Fruit fly (Drosophila melanogaster) whole organism, embryonic: Measurements from ENCODE around the gene CG31663.

Experiments used
- CG6254 ChIP-seq: fragments of 200-800 bp; sonication (Bioruptor generic); optimal IDR thresholded peaks from 3 replicates; lab custom pipeline; 2017; ENCODE audit warnings: mild to moderate bottlenecking, missing biosample characterization, missing genetic modification reagents, missing genetic modification characterization
- D19B ChIP-seq: fragments of 200-800 bp; sonication (Bioruptor generic); optimal IDR thresholded peaks from 2 replicates; lab custom pipeline; 2017; ENCODE audit warnings: missing biosample characterization, mild to moderate bottlenecking, missing genetic modification characterization
- Sin3A ChIP-seq: fragments of >200 bp; optimal IDR thresholded peaks from 2 replicates; lab custom pipeline; 2018
- Ssrp ChIP-seq: fragments of 200-800 bp; sonication (Bioruptor generic); optimal IDR thresholded peaks from 2 replicates; lab custom pipeline; 2018; ENCODE audit warnings: missing biosample characterization, mild to moderate bottlenecking, missing genetic modification characterization, moderate library complexity
- eyg ChIP-seq: fragments of 200-800 bp; sonication (Bioruptor generic); optimal IDR thresholded peaks from 3 replicates; lab custom pipeline; 2016; ENCODE audit warnings: missing biosample characterization, missing genetic modification characterization
- toy ChIP-seq: fragments of 200-800 bp; sonication (Bioruptor generic); IDR thresholded peaks from 2 replicates; pipeline ENCODE4 v1.3.6; 2022; ENCODE audit warnings: missing biosample characterization, missing genetic modification characterization

DNA sequence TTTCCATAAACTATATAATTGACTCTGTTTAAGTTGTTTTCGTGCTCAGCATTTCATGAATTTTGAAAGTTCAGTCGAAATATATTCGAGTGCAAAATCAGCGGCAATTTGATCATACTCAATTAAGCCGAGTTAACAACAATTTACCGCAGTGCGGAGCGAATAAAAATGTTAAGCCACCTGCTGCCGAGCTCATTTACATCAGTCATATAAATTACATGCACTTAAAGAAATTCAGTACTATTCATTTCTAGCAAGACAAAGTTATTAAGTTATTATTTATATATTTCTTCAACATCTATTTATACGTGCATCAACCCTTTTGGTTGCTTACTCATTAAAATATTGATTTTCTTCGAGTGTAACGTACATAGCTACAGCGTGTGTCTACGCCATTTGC is 48.8 kb downstream of the CG31663 start, which contains the start of gene c-cup:
- TF ChIP-seq toy (GFP tag; lab: Robert Waterston, UW) = no peak
- no peak for TF ChIP-seq Ssrp (tag; lab: Kevin White, UChicago)
- no peak for TF ChIP-seq eyg
- TF ChIP-seq CG6254 (GFP tag; lab: Kevin White, UChicago) = no peak
- no peak for TF ChIP-seq D19B (GFP tag; lab: Kevin White, UChicago)
- TF ChIP-seq Sin3A (lab: Kevin White, UChicago) = no peak
